Fruit fly (Drosophila melanogaster) S2 (cell line): ENCODE results near the gene Syx7.

Source experiments
- CG8478 ChIP-seq: fragments of >200 bp; optimal IDR thresholded peaks from 2 replicates; lab custom pipeline; 2018
- CTCF ChIP-seq, 2 experiments: fragments of >200 bp; optimal IDR thresholded peaks; 2 replicates each; lab custom pipeline; 2018

DNA sequence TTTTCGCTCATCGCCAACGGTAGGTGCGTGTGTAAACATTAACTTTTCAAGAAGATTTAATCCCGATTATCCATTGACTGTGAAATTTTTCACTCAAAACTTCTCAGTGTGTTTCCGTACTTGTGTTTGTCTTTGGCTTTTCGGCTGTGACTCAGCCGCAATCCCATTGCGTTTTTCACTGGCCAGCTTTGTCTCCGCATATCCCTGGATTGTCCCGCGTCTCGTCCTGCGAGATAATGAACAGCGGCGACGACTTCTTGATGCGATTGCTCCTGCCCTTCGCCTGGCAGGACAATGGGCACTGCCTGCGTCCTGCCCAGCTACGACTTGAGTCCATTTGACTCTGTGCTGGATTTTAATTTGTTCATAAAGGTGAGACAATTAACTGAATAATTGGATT lies 36.5 kb downstream of the Syx7 start:
- no peak for TF ChIP-seq CTCF (optimal IDR thresholded peaks at IDR 0.05; lab: Kevin White, UChicago)
- TF ChIP-seq CG8478 (lab: Kevin White, UChicago), result no peak
